Fruit fly (Drosophila melanogaster) S2 (cell line): ENCODE results near the gene AgmNAT.

Experiments used
- CG8478 ChIP-seq: fragments of >200 bp; optimal IDR thresholded peaks from 2 replicates; lab custom pipeline; 2018
- CTCF ChIP-seq, 2 experiments: fragments of >200 bp; optimal IDR thresholded peaks; 2 replicates each; lab custom pipeline; 2018

DNA sequence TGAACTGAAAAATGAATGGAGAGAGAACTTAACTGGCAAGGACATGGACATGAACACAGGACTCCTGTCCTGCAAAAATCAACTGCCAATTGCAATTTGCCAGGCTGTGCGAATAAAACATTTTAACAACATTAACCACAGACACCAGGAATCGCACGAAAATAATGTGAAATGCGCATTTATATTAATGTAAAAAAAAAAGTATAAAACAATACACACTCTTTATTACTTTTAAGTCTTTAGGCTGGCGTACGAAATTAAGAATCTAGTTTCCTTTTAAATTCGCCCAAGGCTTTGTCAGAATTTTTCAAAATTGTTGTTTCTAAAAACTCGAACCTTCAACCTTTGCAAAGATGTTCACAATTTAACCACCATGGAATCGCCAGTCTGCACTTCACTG is 29.4 kb upstream of the AgmNAT start, which contains the start of gene CG12729:
- TF ChIP-seq CG8478 (no peak), CTCF (optimal IDR thresholded peaks at IDR 0.05; lab: Kevin White, UChicago) (no peak)
